Fruit fly (Drosophila melanogaster): ENCODE measurements around the gene Cox10.

Gene Cox10

dm6 chr2L:10364229-10364628, 33.0 kb downstream of the Cox10 start, which contains the start of gene lft:
TSS of gene lft (plus strand) at chr2L:10364471.
- TF ChIP-seq Myc (optimal IDR thresholded peaks at IDR 0.05) = peak; percentile 69
- no peak for TF ChIP-seq HLH106 (tag; optimal IDR thresholded peaks at IDR 0.05)
- TF ChIP-seq woc (GFP tag; optimal IDR thresholded peaks at IDR 0.05) = peak; percentile 60
- peak; percentile 85 for TF ChIP-seq fru (GFP tag; optimal IDR thresholded peaks at IDR 0.05)
- TF ChIP-seq Dif (GFP tag; optimal IDR thresholded peaks at IDR 0.05; ENCODE audit: partially characterized antibody) = no peak
- TF ChIP-seq dmrt93B (GFP tag; optimal IDR thresholded peaks at IDR 0.05) = no peak

dm6 chr2L:10366525-10366924, 35.3 kb downstream of the Cox10 start, which contains the start of gene CG5056:
TSS of gene CG5056 (plus strand) at chr2L:10366692.
- TF ChIP-seq woc (GFP tag; optimal IDR thresholded peaks at IDR 0.05) (peak; percentile 64), Sp1 (GFP tag; optimal IDR thresholded peaks at IDR 0.05) (peak; percentile 30), Hr83 (GFP tag; optimal IDR thresholded peaks at IDR 0.05; ENCODE audit: poor library complexity, severe bottlenecking) (no peak)

- TF ChIP-seq OdsH (GFP tag; optimal IDR thresholded peaks at IDR 0.05) (no peak), Dfd (GFP tag; optimal IDR thresholded peaks at IDR 0.05) (no peak), br (GFP tag; optimal IDR thresholded peaks at IDR 0.05) (no peak), Abd-B (GFP tag; optimal IDR thresholded peaks at IDR 0.05) (no peak), sage (GFP tag; optimal IDR thresholded peaks at IDR 0.05) (no peak), tai (GFP tag; optimal IDR thresholded peaks at IDR 0.05) (no peak), GATAd (GFP tag; optimal IDR thresholded peaks at IDR 0.05) (no peak), pan (optimal IDR thresholded peaks at IDR 0.05) (no peak), Vsx2 (GFP tag; optimal IDR thresholded peaks at IDR 0.05; ENCODE audit: partially characterized antibody) (no peak), psq (GFP tag; optimal IDR thresholded peaks at IDR 0.05) (no peak), Hr83 (GFP tag; optimal IDR thresholded peaks at IDR 0.05; ENCODE audit: poor library complexity, severe bottlenecking) (no peak), Sp1 (GFP tag; optimal IDR thresholded peaks at IDR 0.05) (no peak), usp (GFP tag; optimal IDR thresholded peaks at IDR 0.05) (no peak), Dif (GFP tag; optimal IDR thresholded peaks at IDR 0.05; ENCODE audit: partially characterized antibody) (no peak)
Observed at dm6 chr2L:10372297-10372696, 41.0 kb downstream of the Cox10 start.

dm6 chr2L:10373605-10374269, 42.5 kb downstream of the Cox10 start, which contains the start of gene rho-5:
TSS of gene rho-5 (minus strand) at chr2L:10373900.
- TF ChIP-seq h (GFP tag; optimal IDR thresholded peaks at IDR 0.05) (no peak), rgr (GFP tag; optimal IDR thresholded peaks at IDR 0.05) (no peak), psq (GFP tag; optimal IDR thresholded peaks at IDR 0.05) (no peak), tai (GFP tag; optimal IDR thresholded peaks at IDR 0.05) (no peak), sv (GFP tag; optimal IDR thresholded peaks at IDR 0.05) (no peak), Rel (GFP tag; optimal IDR thresholded peaks at IDR 0.05) (no peak), Rel (tag; optimal IDR thresholded peaks at IDR 0.05) (no peak), CrebA (GFP tag; optimal IDR thresholded peaks at IDR 0.05; ENCODE audit: borderline replicate concordance) (no peak), CG9705 (GFP tag; optimal IDR thresholded peaks at IDR 0.05) (no peak), Mio (GFP tag; optimal IDR thresholded peaks at IDR 0.05) (no peak), GATAd (GFP tag; optimal IDR thresholded peaks at IDR 0.05) (no peak), usp (GFP tag; optimal IDR thresholded peaks at IDR 0.05) (no peak), Hr83 (GFP tag; optimal IDR thresholded peaks at IDR 0.05; ENCODE audit: poor library complexity, severe bottlenecking) (no peak), br (GFP tag; optimal IDR thresholded peaks at IDR 0.05) (no peak), jim (GFP tag; optimal IDR thresholded peaks at IDR 0.05) (no peak), CG32264 (GFP tag; optimal IDR thresholded peaks at IDR 0.05) (no peak), Hr78 (GFP tag; optimal IDR thresholded peaks at IDR 0.05) (no peak), Dif (GFP tag; optimal IDR thresholded peaks at IDR 0.05; ENCODE audit: partially characterized antibody) (no peak)

- TF ChIP-seq brk (GFP tag; optimal IDR thresholded peaks at IDR 0.05) = no peak
- TF ChIP-seq h (GFP tag; optimal IDR thresholded peaks at IDR 0.05) = no peak
- peak; percentile 69 for TF ChIP-seq HLH106 (tag; optimal IDR thresholded peaks at IDR 0.05)
- TF ChIP-seq dmrt93B (GFP tag; optimal IDR thresholded peaks at IDR 0.05) = no peak
- TF ChIP-seq rgr (GFP tag; optimal IDR thresholded peaks at IDR 0.05) = peak; percentile 62
- TF ChIP-seq Sp1 (GFP tag; optimal IDR thresholded peaks at IDR 0.05) = peak; percentile 69
- no peak for TF ChIP-seq Rel (GFP tag; optimal IDR thresholded peaks at IDR 0.05)
- TF ChIP-seq Rel (tag; optimal IDR thresholded peaks at IDR 0.05) = peak; percentile 43
- TF ChIP-seq Hr83 (GFP tag; optimal IDR thresholded peaks at IDR 0.05; ENCODE audit: poor library complexity, severe bottlenecking) = peak; percentile 21
- TF ChIP-seq OdsH (GFP tag; optimal IDR thresholded peaks at IDR 0.05) = peak; percentile 18
Observed at dm6 chr2L:10375464-10376236, 44.4 kb downstream of the Cox10 start, which contains the start of the genes CG33303 and dpr19. TSS of gene CG33303 (minus strand) at chr2L:10375757. TSS of gene dpr19 (plus strand) at chr2L:10376168.
